Fruit fly (Drosophila melanogaster) whole organism, embryonic: ENCODE measurements around the gene bbg.

Experiments used
- Blimp-1 ChIP-seq: fragments of 200-800 bp; sonication (Bioruptor generic); optimal IDR thresholded peaks from 3 replicates; lab custom pipeline; 2018; ENCODE audit warnings: missing biosample characterization, missing genetic modification characterization, mild to moderate bottlenecking, moderate library complexity, missing genetic modification reagents
- CG10147 ChIP-seq: fragments of 200-800 bp; sonication (Bioruptor generic); optimal IDR thresholded peaks from 2 replicates; lab custom pipeline; 2019; ENCODE audit warnings: missing biosample characterization, mild to moderate bottlenecking, missing genetic modification characterization, moderate library complexity
- CG10274 ChIP-seq: fragments of 200-800 bp; sonication (Bioruptor generic); optimal IDR thresholded peaks from 3 replicates; lab custom pipeline; 2017; ENCODE audit warnings: missing biosample characterization, mild to moderate bottlenecking, missing genetic modification characterization
- CG11560 ChIP-seq: fragments of 200-800 bp; sonication (Bioruptor generic); IDR thresholded peaks from 3 replicates; pipeline ENCODE4 v1.3.6; 2022; ENCODE audit warnings: missing biosample characterization, missing genetic modification characterization
- CG11723 ChIP-seq: fragments of 200-800 bp; sonication (Bioruptor generic); optimal IDR thresholded peaks from 2 replicates; lab custom pipeline; 2017; ENCODE audit warnings: missing biosample characterization, mild to moderate bottlenecking, missing genetic modification characterization
- CG13624 ChIP-seq: fragments of 200-800 bp; sonication (Bioruptor generic); optimal IDR thresholded peaks from 2 replicates; lab custom pipeline; 2016; ENCODE audit warnings: missing biosample characterization, missing genetic modification characterization
- CG1529 ChIP-seq: fragments of 200-800 bp; sonication (Bioruptor generic); optimal IDR thresholded peaks from 3 replicates; lab custom pipeline; 2018; ENCODE audit warnings: missing biosample characterization, missing genetic modification characterization
- CG16779 ChIP-seq: fragments of 200-800 bp; sonication (Bioruptor generic); IDR thresholded peaks from 2 replicates; pipeline ENCODE4 v1.3.6; 2022; ENCODE audit warnings: missing biosample characterization, missing genetic modification characterization
- CG17186 ChIP-seq: fragments of 200-800 bp; sonication (Bioruptor generic); optimal IDR thresholded peaks from 3 replicates; lab custom pipeline; 2017; ENCODE audit warnings: missing biosample characterization, missing genetic modification reagents, missing genetic modification characterization
- CG2116 ChIP-seq: fragments of 200-800 bp; sonication (Bioruptor generic); optimal IDR thresholded peaks from 3 replicates; lab custom pipeline; 2018; ENCODE audit warnings: missing biosample characterization, mild to moderate bottlenecking, missing genetic modification characterization
- CG2199 ChIP-seq: fragments of 200-800 bp; sonication (Bioruptor generic); IDR thresholded peaks from 3 replicates; pipeline ENCODE4 v1.3.6; 2022; ENCODE audit warnings: missing biosample characterization, missing genetic modification characterization
- CG30020 ChIP-seq: fragments of 200-800 bp; optimal IDR thresholded peaks from 2 replicates; lab custom pipeline; 2019; ENCODE audit warnings: missing biosample characterization, mild to moderate bottlenecking, missing genetic modification characterization, moderate library complexity
- CG4707 ChIP-seq: fragments of 200-800 bp; sonication (Bioruptor generic); optimal IDR thresholded peaks from 2 replicates; lab custom pipeline; 2018; ENCODE audit warnings: missing biosample characterization, mild to moderate bottlenecking, missing genetic modification characterization, moderate library complexity
- CG4730 ChIP-seq: fragments of 200-800 bp; sonication (Bioruptor generic); IDR thresholded peaks from 2 replicates; pipeline ENCODE4 v1.3.6; 2022; ENCODE audit warnings: missing biosample characterization, missing genetic modification characterization
- CG7357 ChIP-seq: fragments of 200-800 bp; sonication (Bioruptor generic); IDR thresholded peaks from 3 replicates; pipeline ENCODE4 v1.3.6; 2022; ENCODE audit warnings: missing biosample characterization, missing genetic modification characterization
- CG7928 ChIP-seq: fragments of 200-800 bp; sonication (Bioruptor generic); optimal IDR thresholded peaks from 2 replicates; lab custom pipeline; 2017; ENCODE audit warnings: missing biosample characterization, mild to moderate bottlenecking, missing genetic modification characterization
- CG8290 ChIP-seq, 3 experiments: fragments of 200-800 bp; sonication (Bioruptor generic); optimal IDR thresholded peaks; 2 replicates each; lab custom pipeline; 2016 to 2019; ENCODE audit warnings: missing biosample characterization in 3 of 3, missing genetic modification characterization in 3 of 3, mild to moderate bottlenecking in 2 of 3, moderate library complexity in 1 of 3
- Dbx ChIP-seq: fragments of 200-800 bp; sonication (Bioruptor generic); IDR thresholded peaks from 3 replicates; pipeline ENCODE4 v1.3.6; 2022; ENCODE audit warnings: missing biosample characterization, missing genetic modification characterization
- H2.0 ChIP-seq: fragments of 200-800 bp; sonication (Bioruptor generic); IDR thresholded peaks from 2 replicates; pipeline ENCODE4 v1.3.6; 2022; ENCODE audit warnings: missing biosample characterization, missing genetic modification characterization
- Lhr ChIP-seq: fragments of 200-800 bp; sonication (Bioruptor generic); optimal IDR thresholded peaks from 3 replicates; lab custom pipeline; 2017; ENCODE audit warnings: mild to moderate bottlenecking, missing biosample characterization, missing genetic modification reagents, missing genetic modification characterization
- MTF-1 ChIP-seq: fragments of 200-800 bp; sonication (Bioruptor generic); optimal IDR thresholded peaks from 2 replicates; lab custom pipeline; 2018; ENCODE audit warnings: missing biosample characterization, mild to moderate bottlenecking, missing genetic modification characterization, borderline replicate concordance
- Mrtf ChIP-seq: fragments of 200-800 bp; sonication (Bioruptor generic); IDR thresholded peaks from 3 replicates; pipeline ENCODE4 v1.3.6; 2022; ENCODE audit warnings: missing biosample characterization, missing genetic modification characterization
- NFAT ChIP-seq: fragments of 200-800 bp; sonication (Bioruptor generic); IDR thresholded peaks from 2 replicates; pipeline ENCODE4 v1.3.6; 2022; ENCODE audit warnings: missing biosample characterization, missing genetic modification characterization
- Nf-YA ChIP-seq: fragments of 200-800 bp; sonication (Bioruptor generic); IDR thresholded peaks from 2 replicates; pipeline ENCODE4 v1.3.6; 2022; ENCODE audit warnings: missing biosample characterization, missing genetic modification characterization
- Ravus ChIP-seq: fragments of 200-800 bp; sonication (Bioruptor generic); IDR thresholded peaks from 2 replicates; pipeline ENCODE4 v1.3.6; 2022; ENCODE audit warnings: missing biosample characterization, missing genetic modification characterization
- Sox102F ChIP-seq: fragments of 200-800 bp; sonication (Bioruptor generic); optimal IDR thresholded peaks from 2 replicates; lab custom pipeline; 2018; ENCODE audit warnings: missing biosample characterization, mild to moderate bottlenecking, missing genetic modification characterization, moderate library complexity
- Xbp1 ChIP-seq: fragments of 200-800 bp; sonication (Bioruptor generic); optimal IDR thresholded peaks from 3 replicates; lab custom pipeline; 2016; ENCODE audit warnings: missing biosample characterization, mild to moderate bottlenecking, missing genetic modification characterization
- bbx ChIP-seq: fragments of 200-800 bp; sonication (Bioruptor generic); IDR thresholded peaks from 2 replicates; pipeline ENCODE4 v1.3.6; 2022; ENCODE audit warnings: missing biosample characterization, missing genetic modification characterization; ENCODE audit not compliant: partially characterized antibody
- bowl ChIP-seq: fragments of 200-800 bp; sonication (Bioruptor generic); IDR thresholded peaks from 2 replicates; pipeline ENCODE4 v1.3.6; 2022; ENCODE audit warnings: missing biosample characterization, missing genetic modification characterization
- chinmo ChIP-seq: fragments of 200-800 bp; sonication (Bioruptor generic); IDR thresholded peaks from 4 replicates; pipeline ENCODE4 v1.3.6; 2022; ENCODE audit warnings: missing biosample characterization, missing genetic modification characterization; ENCODE audit not compliant: partially characterized antibody
- dan ChIP-seq: fragments of 200-800 bp; sonication (Bioruptor generic); IDR thresholded peaks from 2 replicates; pipeline ENCODE4 v1.3.6; 2022; ENCODE audit warnings: missing biosample characterization, missing genetic modification characterization
- dpn ChIP-seq, 2 experiments: fragments of 200-800 bp; sonication (Bioruptor generic); optimal IDR thresholded peaks; 3 replicates each; lab custom pipeline; 2016; ENCODE audit warnings: missing biosample characterization in 2 of 2, missing genetic modification characterization in 2 of 2
- fd3F ChIP-seq: fragments of 200-800 bp; sonication (Bioruptor generic); optimal IDR thresholded peaks from 2 replicates; lab custom pipeline; 2018; ENCODE audit warnings: missing biosample characterization, mild to moderate bottlenecking, missing genetic modification characterization, moderate library complexity
- gem ChIP-seq: fragments of 200-800 bp; sonication (Bioruptor generic); optimal IDR thresholded peaks from 2 replicates; lab custom pipeline; 2019; ENCODE audit warnings: missing biosample characterization, mild to moderate bottlenecking, missing genetic modification characterization, moderate library complexity
- grau ChIP-seq: fragments of 200-800 bp; optimal IDR thresholded peaks from 3 replicates; lab custom pipeline; 2019; ENCODE audit warnings: missing biosample characterization, mild to moderate bottlenecking, missing genetic modification characterization, moderate library complexity
- kah ChIP-seq: fragments of 200-800 bp; sonication (Bioruptor generic); optimal IDR thresholded peaks from 2 replicates; lab custom pipeline; 2018; ENCODE audit warnings: missing biosample characterization, mild to moderate bottlenecking, missing genetic modification characterization
- nau ChIP-seq: fragments of 200-800 bp; sonication (Bioruptor generic); optimal IDR thresholded peaks from 3 replicates; lab custom pipeline; 2017; ENCODE audit warnings: missing biosample characterization, mild to moderate bottlenecking, missing genetic modification characterization, missing genetic modification reagents
- odd ChIP-seq: fragments of 200-800 bp; sonication (Bioruptor generic); optimal IDR thresholded peaks from 2 replicates; lab custom pipeline; 2017; ENCODE audit warnings: missing biosample characterization, mild to moderate bottlenecking, missing genetic modification characterization
- org-1 ChIP-seq: fragments of 200-800 bp; sonication (Bioruptor generic); optimal IDR thresholded peaks from 2 replicates; lab custom pipeline; 2017; ENCODE audit warnings: missing biosample characterization, missing genetic modification characterization
- peb ChIP-seq: fragments of 200-800 bp; sonication (Bioruptor generic); IDR thresholded peaks from 2 replicates; pipeline ENCODE4 v1.3.6; 2022; ENCODE audit warnings: missing biosample characterization, missing genetic modification characterization
- pros ChIP-seq: fragments of 200-800 bp; sonication (Bioruptor generic); optimal IDR thresholded peaks from 3 replicates; lab custom pipeline; 2019; ENCODE audit warnings: missing biosample characterization, mild to moderate bottlenecking, missing genetic modification characterization, moderate library complexity
- run ChIP-seq: fragments of 200-800 bp; sonication (Bioruptor generic); optimal IDR thresholded peaks from 3 replicates; lab custom pipeline; 2018; ENCODE audit warnings: missing biosample characterization, mild to moderate bottlenecking, missing genetic modification characterization
- sd ChIP-seq: fragments of 200-800 bp; sonication (Bioruptor generic); optimal IDR thresholded peaks from 3 replicates; lab custom pipeline; 2018; ENCODE audit warnings: missing biosample characterization, mild to moderate bottlenecking, missing genetic modification characterization, moderate library complexity
- sens ChIP-seq: fragments of 200-800 bp; sonication (Bioruptor generic); peaks from one replicate; lab custom pipeline; 2016; ENCODE audit warnings: missing biosample characterization, missing genetic modification characterization
- so ChIP-seq: fragments of 200-800 bp; sonication (Bioruptor generic); IDR thresholded peaks from 3 replicates; pipeline ENCODE4 v1.3.6; 2022; ENCODE audit warnings: missing biosample characterization, missing genetic modification characterization
- sob ChIP-seq: fragments of 200-800 bp; sonication (Bioruptor generic); IDR thresholded peaks from 2 replicates; pipeline ENCODE4 v1.3.6; 2022; ENCODE audit warnings: missing biosample characterization, missing genetic modification characterization
- sqz ChIP-seq: fragments of 200-800 bp; sonication (Bioruptor generic); optimal IDR thresholded peaks from 3 replicates; lab custom pipeline; 2018; ENCODE audit warnings: missing biosample characterization, mild to moderate bottlenecking, missing genetic modification characterization
- trh ChIP-seq: fragments of 200-800 bp; sonication (Bioruptor generic); optimal IDR thresholded peaks from 2 replicates; lab custom pipeline; 2016; ENCODE audit warnings: missing biosample characterization, missing genetic modification characterization
- unpg ChIP-seq: fragments of 200-800 bp; sonication (Bioruptor generic); optimal IDR thresholded peaks from 3 replicates; lab custom pipeline; 2018; ENCODE audit warnings: missing biosample characterization, mild to moderate bottlenecking, missing genetic modification characterization, moderate library complexity

Gene bbg

DNA sequence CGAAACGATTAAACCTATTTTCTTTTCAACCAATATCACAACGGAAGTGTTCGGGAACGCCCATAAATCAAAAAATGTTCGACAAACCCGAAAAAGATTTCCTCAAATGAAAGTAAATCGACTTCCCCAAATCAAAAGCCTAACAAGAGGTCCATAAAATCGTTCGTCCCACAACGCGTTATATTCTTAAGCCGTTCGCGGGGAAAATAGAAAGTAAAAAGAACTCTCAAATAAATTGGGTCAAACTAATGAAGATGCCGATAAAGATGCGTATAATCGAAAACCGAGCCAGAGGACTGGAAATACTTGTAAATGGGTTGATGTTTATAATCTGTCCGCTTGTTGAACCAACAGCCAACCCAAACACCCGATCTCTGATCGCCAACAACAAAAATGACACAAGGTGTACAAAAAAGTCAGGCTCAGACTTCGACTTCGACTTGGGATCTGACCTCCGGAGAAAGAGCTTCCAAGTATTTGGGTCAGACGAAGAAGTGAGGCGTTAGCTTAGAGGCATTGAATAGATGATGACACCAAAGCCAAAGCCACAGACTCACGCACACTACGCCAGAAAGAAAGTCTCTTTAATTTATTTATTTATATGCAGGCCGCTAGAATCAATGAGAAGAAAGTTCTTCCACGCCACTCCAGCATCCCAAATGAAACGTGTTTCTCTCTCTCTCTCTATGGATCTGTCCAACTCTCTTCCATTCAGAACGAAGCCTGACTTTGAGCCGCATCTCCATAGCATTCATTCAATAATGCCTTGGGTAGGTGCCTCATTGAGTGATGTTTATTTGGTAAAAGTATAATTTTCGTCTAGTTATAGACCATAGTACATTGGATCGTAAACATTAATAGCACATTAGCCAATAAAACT lies 13.4 kb downstream of the bbg start (continued):
- TF ChIP-seq so (GFP tag; lab: Robert Waterston, UW) (no peak), Dbx (no peak), sob (GFP tag; lab: Robert Waterston, UW) (no peak), CG2199 (no peak), MTF-1 (GFP tag; lab: Kevin White, UChicago) (no peak), trh (GFP tag; lab: Kevin White, UChicago) (no peak), peb (no peak), Mrtf (GFP tag; lab: Robert Waterston, UW) (no peak), CG2116 (GFP tag; lab: Kevin White, UChicago) (no peak), run (no peak), CG4730 (no peak), CG30020 (tag; lab: Kevin White, UChicago) (no peak), CG1529 (GFP tag; lab: Kevin White, UChicago) (no peak), fd3F (GFP tag; lab: Kevin White, UChicago) (no peak), CG7928 (GFP tag; lab: Kevin White, UChicago) (no peak), pros (GFP tag; lab: Kevin White, UChicago) (peak; percentile 71), CG8290 (GFP tag; optimal IDR thresholded peaks at IDR 0.05; lab: Kevin White, UChicago) (no peak), CG8290 (tag; optimal IDR thresholded peaks at IDR 0.05; lab: Kevin White, UChicago) (no peak), bowl (GFP tag; lab: Robert Waterston, UW) (no peak), Xbp1 (GFP tag; lab: Kevin White, UChicago) (no peak), kah (GFP tag; lab: Kevin White, UChicago) (no peak), chinmo (no peak), unpg (no peak), Sox102F (no peak), Lhr (GFP tag; lab: Kevin White, UChicago) (no peak), CG17186 (GFP tag; lab: Kevin White, UChicago) (no peak), CG11560 (no peak), H2.0 (GFP tag; lab: Robert Waterston, UW) (no peak), dpn (GFP tag; optimal IDR thresholded peaks at IDR 0.05; lab: Kevin White, UChicago) (no peak), Nf-YA (no peak), CG16779 (no peak), sqz (no peak), sd (tag; lab: Kevin White, UChicago) (no peak), Ravus (GFP tag; lab: Robert Waterston, UW) (no peak), CG10147 (GFP tag; lab: Kevin White, UChicago) (no peak), CG11723 (GFP tag; lab: Kevin White, UChicago) (no peak), nau (GFP tag; lab: Kevin White, UChicago) (no peak), gem (tag; lab: Kevin White, UChicago) (no peak), NFAT (GFP tag; lab: Robert Waterston, UW) (no peak), grau (tag; lab: Kevin White, UChicago) (no peak), org-1 (no peak), dan (GFP tag; lab: Robert Waterston, UW) (no peak), sens (peak; percentile 57), odd (GFP tag; lab: Kevin White, UChicago) (no peak), Blimp-1 (GFP tag; lab: Kevin White, UChicago) (peak; percentile 96), CG4707 (GFP tag; lab: Kevin White, UChicago) (no peak), CG7357 (GFP tag; lab: Robert Waterston, UW) (no peak), bbx (GFP tag; lab: Robert Waterston, UW) (no peak), CG10274 (GFP tag; lab: Kevin White, UChicago) (no peak), CG13624 (GFP tag; lab: Kevin White, UChicago) (no peak)
